Fruit fly (Drosophila melanogaster): ENCODE results near the gene Ugt302C1.
A peak's percentile ranks its signal among the peaks of the same experiment; 100 is the strongest.

Gene Ugt302C1

dm6 chr3R:11199227-11199835 lies 42.4 kb downstream of the Ugt302C1 start (continued):
- no peak for TF ChIP-seq Blimp-1 (GFP tag; optimal IDR thresholded peaks at IDR 0.05)
- TF ChIP-seq CG33557 (GFP tag; optimal IDR thresholded peaks at IDR 0.05): no peak
- no peak for TF ChIP-seq HmgZ (tag; optimal IDR thresholded peaks at IDR 0.05)
- no peak for TF ChIP-seq Drgx (GFP tag; IDR thresholded peaks at IDR 0.05)
- no peak for TF ChIP-seq CG14860 (GFP tag; IDR thresholded peaks at IDR 0.05; ENCODE audit: partially characterized antibody)
- no peak for TF ChIP-seq CG1647 (GFP tag; optimal IDR thresholded peaks at IDR 0.05)
- TF ChIP-seq Bdp1 (GFP tag; optimal IDR thresholded peaks at IDR 0.05): no peak
- TF ChIP-seq CG1233 (GFP tag; optimal IDR thresholded peaks at IDR 0.05): no peak
- TF ChIP-seq CG2678 (tag; optimal IDR thresholded peaks at IDR 0.05): no peak
- no peak for TF ChIP-seq Bgb (GFP tag; IDR thresholded peaks at IDR 0.05; ENCODE audit: partially characterized antibody)
- no peak for TF ChIP-seq CG10959 (GFP tag; IDR thresholded peaks at IDR 0.05)
- TF ChIP-seq Pdp1 (GFP tag; optimal IDR thresholded peaks at IDR 0.05): peak in 1 of 2 experiments; percentile 84
- no peak for TF ChIP-seq twi (tag; optimal IDR thresholded peaks at IDR 0.05)
- 0 out of 2 replicates have a peak, but pooled peaks have one; percentile 9 for TF ChIP-seq sob (GFP tag; IDR thresholded peaks at IDR 0.05)
- no peak for TF ChIP-seq CG8924 (tag; optimal IDR thresholded peaks at IDR 0.05)
- TF ChIP-seq BtbVII (GFP tag; optimal IDR thresholded peaks at IDR 0.05): peak; percentile 32
- TF ChIP-seq CG7745 (tag; optimal IDR thresholded peaks at IDR 0.05): peak; percentile 29
- TF ChIP-seq wdn (GFP tag; IDR thresholded peaks at IDR 0.05): no peak
- no peak for TF ChIP-seq ranshi (GFP tag; IDR thresholded peaks at IDR 0.05)
- peak in 1 of 2 experiments; percentile 59 for TF ChIP-seq Hr78 (GFP tag; optimal IDR thresholded peaks at IDR 0.05)
- TF ChIP-seq CG15696 (tag; optimal IDR thresholded peaks at IDR 0.05): no peak
- no peak for TF ChIP-seq CG5953 (GFP tag; IDR thresholded peaks at IDR 0.05)
- no peak for TF ChIP-seq ara (GFP tag; IDR thresholded peaks at IDR 0.05)
- TF ChIP-seq trem (tag; optimal IDR thresholded peaks at IDR 0.05): no peak
- no peak for TF ChIP-seq CG2202 (tag; optimal IDR thresholded peaks at IDR 0.05)
- TF ChIP-seq mirr (GFP tag; optimal IDR thresholded peaks at IDR 0.05): peak; percentile 86
- TF ChIP-seq dimm (GFP tag; IDR thresholded peaks at IDR 0.05): no peak
- TF ChIP-seq salm (tag; optimal IDR thresholded peaks at IDR 0.05): peak; percentile 11
- TF ChIP-seq chm (GFP tag; IDR thresholded peaks at IDR 0.05): no peak
- TF ChIP-seq sens-2 (GFP tag; IDR thresholded peaks at IDR 0.05): no peak
- TF ChIP-seq Spps (tag; optimal IDR thresholded peaks at IDR 0.05): no peak
- no peak for TF ChIP-seq Ptx1 (GFP tag; IDR thresholded peaks at IDR 0.05)
- no peak for TF ChIP-seq CG2129 (GFP tag; IDR thresholded peaks at IDR 0.05; ENCODE audit: partially characterized antibody)
- no peak for TF ChIP-seq MBD-R2 (GFP tag; IDR thresholded peaks at IDR 0.05)
- TF ChIP-seq vvl (GFP tag; IDR thresholded peaks at IDR 0.05): no peak
- TF ChIP-seq otp (GFP tag; IDR thresholded peaks at IDR 0.05): no peak
- no peak for TF ChIP-seq CG4328 (GFP tag; optimal IDR thresholded peaks at IDR 0.05)
- peak; percentile 74 for TF ChIP-seq CG31224 (GFP tag; IDR thresholded peaks at IDR 0.05)
- no peak for TF ChIP-seq tll (GFP tag; optimal IDR thresholded peaks at IDR 0.05)
- peak; percentile 24 for TF ChIP-seq CG10543 (GFP tag; optimal IDR thresholded peaks at IDR 0.05)
- no peak for TF ChIP-seq CG8359 (GFP tag; optimal IDR thresholded peaks at IDR 0.05; ENCODE audit: borderline replicate concordance)
- TF ChIP-seq bsh (GFP tag; optimal IDR thresholded peaks at IDR 0.05): no peak
- TF ChIP-seq sim (GFP tag; IDR thresholded peaks at IDR 0.05): no peak
- TF ChIP-seq gem (tag; optimal IDR thresholded peaks at IDR 0.05): peak; percentile 41
- no peak for TF ChIP-seq Max (GFP tag; optimal IDR thresholded peaks at IDR 0.05)
- no peak for TF ChIP-seq CG4424 (GFP tag; optimal IDR thresholded peaks at IDR 0.05)
- peak; percentile 21; the same call in 1 of the 2 replicates for TF ChIP-seq GATAe (GFP tag; conservative IDR thresholded peaks at IDR 0.05)
- no peak for TF ChIP-seq CG2199 (GFP tag; IDR thresholded peaks at IDR 0.05)
- TF ChIP-seq CG33213 (GFP tag; optimal IDR thresholded peaks at IDR 0.05): no peak
- TF ChIP-seq ci (GFP tag; IDR thresholded peaks at IDR 0.05): no peak
